Fruit fly (Drosophila melanogaster): ENCODE data around the gene Met.

Met gene

dm6 chrX:11657140-11657539 is 41.2 kb downstream of the Met start (continued):
- TF ChIP-seq br (optimal IDR thresholded peaks at IDR 0.05), result no peak
- peak; percentile 55 for TF ChIP-seq CG10267 (tag; optimal IDR thresholded peaks at IDR 0.05)
- TF ChIP-seq lbe (GFP tag; optimal IDR thresholded peaks at IDR 0.05), result no peak
- TF ChIP-seq CTCF (GFP tag; optimal IDR thresholded peaks at IDR 0.05), result no peak
- TF ChIP-seq ERR (GFP tag; optimal IDR thresholded peaks at IDR 0.05), result no peak
- no peak for TF ChIP-seq CG10321 (GFP tag; IDR thresholded peaks at IDR 0.05)
- peak; percentile 39 for TF ChIP-seq CG9609 (GFP tag; optimal IDR thresholded peaks at IDR 0.05)
- peak; percentile 75 for TF ChIP-seq Fer1 (GFP tag; optimal IDR thresholded peaks at IDR 0.05)
- TF ChIP-seq CG3838 (GFP tag; optimal IDR thresholded peaks at IDR 0.05), result no peak
- TF ChIP-seq CG13287 (GFP tag; IDR thresholded peaks at IDR 0.05; ENCODE audit: partially characterized antibody), result no peak
- peak; percentile 26 for TF ChIP-seq nerfin-1 (tag; optimal IDR thresholded peaks at IDR 0.05)
- TF ChIP-seq sug (tag; optimal IDR thresholded peaks at IDR 0.05), result peak; percentile 53
- TF ChIP-seq CG17829 (tag; optimal IDR thresholded peaks at IDR 0.05), result peak; percentile 54
- TF ChIP-seq CG1603 (tag; optimal IDR thresholded peaks at IDR 0.05), result peak; percentile 24
- TF ChIP-seq CG2678 (tag; optimal IDR thresholded peaks at IDR 0.05), result peak; percentile 79
- TF ChIP-seq hbn (GFP tag; IDR thresholded peaks at IDR 0.05; ENCODE audit: partially characterized antibody), result no peak
- no peak for TF ChIP-seq h (optimal IDR thresholded peaks at IDR 0.05)
- TF ChIP-seq CG12219 (GFP tag; optimal IDR thresholded peaks at IDR 0.05), result peak; percentile 31
- TF ChIP-seq lab (GFP tag; optimal IDR thresholded peaks at IDR 0.05), result peak; percentile 72
- TF ChIP-seq Deaf1 (tag; optimal IDR thresholded peaks at IDR 0.05), result peak; percentile 34
- TF ChIP-seq run (tag; optimal IDR thresholded peaks at IDR 0.05), result no peak
- TF ChIP-seq unpg (GFP tag; optimal IDR thresholded peaks at IDR 0.05), result peak; percentile 67
- no peak for TF ChIP-seq CG12236 (GFP tag; optimal IDR thresholded peaks at IDR 0.05)
- TF ChIP-seq knrl (GFP tag; IDR thresholded peaks at IDR 0.05; ENCODE audit: partially characterized antibody), result no peak
- peak; percentile 50 for TF ChIP-seq HmgZ (tag; optimal IDR thresholded peaks at IDR 0.05)
- TF ChIP-seq pros (GFP tag; optimal IDR thresholded peaks at IDR 0.05), result no peak
- TF ChIP-seq E2f1 (GFP tag; IDR thresholded peaks at IDR 0.05), result 0 out of 2 replicates have a peak, but pooled peaks have one; percentile 31
- peak; percentile 10 for TF ChIP-seq CG1792 (GFP tag; optimal IDR thresholded peaks at IDR 0.05)
- TF ChIP-seq CG14965 (GFP tag; optimal IDR thresholded peaks at IDR 0.05; ENCODE audit: borderline replicate concordance), result no peak
- 0 out of 2 replicates have a peak, but pooled peaks have one; percentile 15 for TF ChIP-seq sisA (GFP tag; IDR thresholded peaks at IDR 0.05)
- TF ChIP-seq CG15696 (tag; optimal IDR thresholded peaks at IDR 0.05), result peak; percentile 50
- peak; percentile 39; the same call in 1 of the 3 replicates for TF ChIP-seq Dbx (GFP tag; IDR thresholded peaks at IDR 0.05)
- peak; percentile 19 for TF ChIP-seq ewg (GFP tag; optimal IDR thresholded peaks at IDR 0.05)
- no peak for TF ChIP-seq pan (optimal IDR thresholded peaks at IDR 0.05)
- TF ChIP-seq pan (GFP tag; optimal IDR thresholded peaks at IDR 0.05 in 1 of 2, IDR thresholded peaks at IDR 0.05 in 1 of 2), result peak in 1 of 2 experiments; percentile 64
- peak; percentile 48 for TF ChIP-seq CG9817 (tag; optimal IDR thresholded peaks at IDR 0.05)
- peak in 1 of 3 experiments; percentile 51 for TF ChIP-seq lola (GFP tag; optimal IDR thresholded peaks at IDR 0.05)
- TF ChIP-seq nom (GFP tag; optimal IDR thresholded peaks at IDR 0.05), result no peak
- peak; percentile 1 for TF ChIP-seq CG9876 (GFP tag; optimal IDR thresholded peaks at IDR 0.05)
- no peak for TF ChIP-seq fu2 (GFP tag; optimal IDR thresholded peaks at IDR 0.05)
- no peak for TF ChIP-seq vnd (GFP tag; IDR thresholded peaks at IDR 0.05; ENCODE audit: partially characterized antibody)
- no peak for TF ChIP-seq ssp (GFP tag; IDR thresholded peaks at IDR 0.05)
- no peak for TF ChIP-seq cad (GFP tag; optimal IDR thresholded peaks at IDR 0.05)
- no peak for TF ChIP-seq CG17912 (GFP tag; optimal IDR thresholded peaks at IDR 0.05)
- no peak for TF ChIP-seq sqz (GFP tag; optimal IDR thresholded peaks at IDR 0.05)
- TF ChIP-seq gcm2 (GFP tag; optimal IDR thresholded peaks at IDR 0.05), result no peak
- TF ChIP-seq crp (GFP tag; optimal IDR thresholded peaks at IDR 0.05), result no peak
- no peak for TF ChIP-seq cg (GFP tag; optimal IDR thresholded peaks at IDR 0.05)
- TF ChIP-seq row (GFP tag; IDR thresholded peaks at IDR 0.05), result peak; percentile 72
- TF ChIP-seq pb (GFP tag; optimal IDR thresholded peaks at IDR 0.05), result no peak
- no peak for TF ChIP-seq CG17186 (GFP tag; optimal IDR thresholded peaks at IDR 0.05)
